Fruit fly (Drosophila melanogaster): Measurements from ENCODE around the gene CG7884.
A peak's percentile ranks its signal among the peaks of the same experiment; 100 is the strongest.

DNA sequence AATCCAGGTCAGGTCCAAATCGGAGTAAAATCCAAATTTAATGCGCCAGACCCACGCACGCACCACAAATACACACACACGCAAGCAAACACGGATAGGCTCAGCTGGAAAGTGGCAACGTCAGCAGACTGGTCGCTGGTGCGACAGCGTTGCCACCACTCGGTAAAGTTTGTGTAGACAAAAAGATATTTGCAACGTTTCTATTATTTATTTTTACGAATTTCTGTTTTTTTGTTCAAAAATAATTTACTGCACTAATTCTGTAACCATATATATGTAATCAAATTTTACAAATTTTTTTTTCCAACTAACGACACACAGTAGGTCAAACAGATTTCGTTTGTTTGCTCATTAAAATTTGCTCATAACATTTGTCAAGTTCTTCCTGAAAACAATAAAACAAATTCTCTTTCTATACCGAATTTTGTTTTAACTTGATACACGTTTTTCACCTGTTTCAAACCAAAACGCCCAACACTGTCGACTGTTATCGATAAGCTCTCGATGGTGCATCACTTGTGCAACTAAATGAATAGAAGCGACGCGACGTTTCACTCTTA is 40.6 kb upstream of the CG7884 start, which contains the start of the genes CG7556 and CG7453:
- TF ChIP-seq CG8359 (GFP tag; optimal IDR thresholded peaks at IDR 0.05; ENCODE audit: borderline replicate concordance) (no peak), mld (GFP tag; IDR thresholded peaks at IDR 0.05; ENCODE audit: partially characterized antibody) (no peak), tll (GFP tag; optimal IDR thresholded peaks at IDR 0.05) (no peak), Optix (GFP tag; IDR thresholded peaks at IDR 0.05) (no peak), tio (GFP tag; optimal IDR thresholded peaks at IDR 0.05) (peak; percentile 79), br (optimal IDR thresholded peaks at IDR 0.05) (no peak), pfk (GFP tag; optimal IDR thresholded peaks at IDR 0.05) (no peak), NC2β (GFP tag; optimal IDR thresholded peaks at IDR 0.05) (peak; percentile 42), Gug (GFP tag; IDR thresholded peaks at IDR 0.05) (peak; percentile 38; the same call in 3 of the 4 replicates), ATbp (GFP tag; optimal IDR thresholded peaks at IDR 0.05) (no peak), HmgD (GFP tag; optimal IDR thresholded peaks at IDR 0.05) (peak; percentile 28), seq (GFP tag; IDR thresholded peaks at IDR 0.05) (no peak), CG10565 (GFP tag; optimal IDR thresholded peaks at IDR 0.05) (no peak), Eip74EF (GFP tag; optimal IDR thresholded peaks at IDR 0.05) (peak in 1 of 2 experiments; percentile 51)

Data from whole organism, embryonic.